Fruit fly (Drosophila melanogaster) whole organism, embryonic: ENCODE results near the gene CHES-1-like.

ENCODE experiments used
- Atf3 ChIP-seq: fragments of 200-800 bp; sonication (Bioruptor generic); optimal IDR thresholded peaks from 3 replicates; lab custom pipeline; 2016; ENCODE audit warnings: missing biosample characterization, missing genetic modification characterization
- BEAF-32 ChIP-seq: fragments of 200-800 bp; sonication (Bioruptor generic); optimal IDR thresholded peaks from 3 replicates; lab custom pipeline; 2017; ENCODE audit warnings: missing biosample characterization, missing genetic modification characterization, mild to moderate bottlenecking, moderate library complexity, missing genetic modification reagents
- Blimp-1 ChIP-seq: fragments of 200-800 bp; sonication (Bioruptor generic); optimal IDR thresholded peaks from 3 replicates; lab custom pipeline; 2018; ENCODE audit warnings: missing biosample characterization, missing genetic modification characterization, mild to moderate bottlenecking, moderate library complexity, missing genetic modification reagents
- CG10147 ChIP-seq: fragments of 200-800 bp; sonication (Bioruptor generic); optimal IDR thresholded peaks from 2 replicates; lab custom pipeline; 2019; ENCODE audit warnings: missing biosample characterization, mild to moderate bottlenecking, missing genetic modification characterization, moderate library complexity
- CG10366 ChIP-seq: fragments of 200-800 bp; sonication (Bioruptor generic); IDR thresholded peaks from 2 replicates; pipeline ENCODE4 v1.3.6; 2022; ENCODE audit warnings: missing biosample characterization, missing genetic modification characterization
- CG13287 ChIP-seq: fragments of 200-800 bp; sonication (Bioruptor generic); IDR thresholded peaks from 2 replicates; pipeline ENCODE4 v1.3.6; 2022; ENCODE audit warnings: missing biosample characterization, missing genetic modification characterization; ENCODE audit not compliant: partially characterized antibody
- CG13296 ChIP-seq: fragments of 200-800 bp; sonication (Bioruptor generic); optimal IDR thresholded peaks from 3 replicates; lab custom pipeline; 2018; ENCODE audit warnings: missing biosample characterization, mild to moderate bottlenecking, missing genetic modification characterization
- CG2129 ChIP-seq: fragments of 200-800 bp; sonication (Bioruptor generic); IDR thresholded peaks from 2 replicates; pipeline ENCODE4 v1.3.6; 2022; ENCODE audit warnings: missing biosample characterization, missing genetic modification characterization; ENCODE audit not compliant: partially characterized antibody
- CG32532 ChIP-seq: fragments of 200-800 bp; sonication (Bioruptor generic); IDR thresholded peaks from 2 replicates; pipeline ENCODE4 v1.3.6; 2022; ENCODE audit warnings: missing biosample characterization, missing genetic modification characterization
- CG33557 ChIP-seq: fragments of 200-800 bp; sonication (Bioruptor generic); optimal IDR thresholded peaks from 2 replicates; lab custom pipeline; 2019; ENCODE audit warnings: missing biosample characterization, mild to moderate bottlenecking, missing genetic modification characterization, moderate library complexity
- CG3726 ChIP-seq: fragments of 200-800 bp; sonication (Bioruptor generic); IDR thresholded peaks from 3 replicates; pipeline ENCODE4, ENCODE4 v1.3.6; 2022; ENCODE audit warnings: missing biosample characterization, missing genetic modification characterization
- CG3838 ChIP-seq: fragments of 200-800 bp; sonication (Bioruptor generic); optimal IDR thresholded peaks from 3 replicates; lab custom pipeline; 2016; ENCODE audit warnings: missing biosample characterization, missing genetic modification characterization
- CG4282 ChIP-seq: fragments of 200-800 bp; sonication (Bioruptor generic); optimal IDR thresholded peaks from 2 replicates; lab custom pipeline; 2016; ENCODE audit warnings: missing biosample characterization, missing genetic modification characterization
- CG6791 ChIP-seq: fragments of 200-800 bp; sonication (Bioruptor generic); IDR thresholded peaks from 3 replicates; pipeline ENCODE4 v1.3.6; 2022; ENCODE audit warnings: missing biosample characterization, missing genetic modification characterization; ENCODE audit not compliant: partially characterized antibody
- CG7963 ChIP-seq: fragments of 200-800 bp; sonication (Bioruptor generic); IDR thresholded peaks from 3 replicates; pipeline ENCODE4 v1.3.6; 2022; ENCODE audit warnings: missing biosample characterization, missing genetic modification characterization; ENCODE audit not compliant: partially characterized antibody
- CG8290 ChIP-seq, 3 experiments: fragments of 200-800 bp; sonication (Bioruptor generic); optimal IDR thresholded peaks; 2 replicates each; lab custom pipeline; 2016 to 2019; ENCODE audit warnings: missing biosample characterization in 3 of 3, missing genetic modification characterization in 3 of 3, mild to moderate bottlenecking in 2 of 3, moderate library complexity in 1 of 3
- Gug ChIP-seq: fragments of 200-800 bp; sonication (Bioruptor generic); IDR thresholded peaks from 4 replicates; pipeline ENCODE4 v1.3.6; 2022; ENCODE audit warnings: missing biosample characterization, missing genetic modification characterization
- Hr39 ChIP-seq: fragments of >200 bp; optimal IDR thresholded peaks from 2 replicates; lab custom pipeline; 2017
- Hr51 ChIP-seq, 2 experiments: fragments of 200-800 bp; sonication (Bioruptor generic); optimal IDR thresholded peaks; 2 replicates in 1 of 2; 3 replicates in 1 of 2; lab custom pipeline; 2016 to 2018; ENCODE audit warnings: missing biosample characterization in 2 of 2, missing genetic modification characterization in 2 of 2, mild to moderate bottlenecking in 1 of 2, moderate library complexity in 1 of 2
- Lim3 ChIP-seq: fragments of 200-800 bp; sonication (Bioruptor generic); IDR thresholded peaks from 2 replicates; pipeline ENCODE4 v1.3.6; 2022; ENCODE audit warnings: missing biosample characterization, missing genetic modification characterization
- MESR4 ChIP-seq: fragments of 200-800 bp; sonication (Bioruptor generic); optimal IDR thresholded peaks from 2 replicates; lab custom pipeline; 2018; ENCODE audit warnings: missing biosample characterization, mild to moderate bottlenecking, missing genetic modification characterization, moderate library complexity
- Mad ChIP-seq: fragments of 200-800 bp; sonication (Bioruptor generic); optimal IDR thresholded peaks from 2 replicates; lab custom pipeline; 2016; ENCODE audit warnings: missing biosample characterization, missing genetic modification characterization
- Med ChIP-seq: fragments of 200-800 bp; sonication (Bioruptor generic); peaks from one replicate; lab custom pipeline; 2016; ENCODE audit warnings: missing biosample characterization, missing genetic modification characterization, mild to moderate bottlenecking, inconsistent platforms, moderate library complexity
- Nf-YA ChIP-seq: fragments of 200-800 bp; sonication (Bioruptor generic); IDR thresholded peaks from 2 replicates; pipeline ENCODE4 v1.3.6; 2022; ENCODE audit warnings: missing biosample characterization, missing genetic modification characterization
- Six4 ChIP-seq: fragments of 200-800 bp; sonication (Bioruptor generic); optimal IDR thresholded peaks from 2 replicates; lab custom pipeline; 2016; ENCODE audit warnings: missing biosample characterization, missing genetic modification characterization
- ab ChIP-seq: fragments of 200-800 bp; sonication (Bioruptor generic); optimal IDR thresholded peaks from 2 replicates; lab custom pipeline; 2016; ENCODE audit warnings: missing biosample characterization, missing genetic modification characterization
- ap ChIP-seq: fragments of 200-800 bp; sonication (Bioruptor generic); IDR thresholded peaks from 2 replicates; pipeline ENCODE4 v1.3.6; 2022; ENCODE audit warnings: missing biosample characterization, missing genetic modification characterization
- bcd ChIP-seq: fragments of 200-800 bp; sonication (Bioruptor generic); optimal IDR thresholded peaks from 2 replicates; lab custom pipeline; 2017; ENCODE audit warnings: missing biosample characterization, mild to moderate bottlenecking, missing genetic modification characterization
- bigmax ChIP-seq: fragments of 200-800 bp; sonication (Bioruptor generic); optimal IDR thresholded peaks from 2 replicates; lab custom pipeline; 2018; ENCODE audit warnings: missing biosample characterization, mild to moderate bottlenecking, missing genetic modification characterization
- ems ChIP-seq: fragments of 200-800 bp; sonication (Bioruptor generic); optimal IDR thresholded peaks from 3 replicates; lab custom pipeline; 2016; ENCODE audit warnings: missing biosample characterization, missing genetic modification characterization
- gfzf ChIP-seq: fragments of 200-800 bp; sonication (Bioruptor generic); optimal IDR thresholded peaks from 2 replicates; lab custom pipeline; 2016; ENCODE audit warnings: missing biosample characterization, mild to moderate bottlenecking, missing genetic modification characterization, moderate library complexity
- grau ChIP-seq: fragments of 200-800 bp; optimal IDR thresholded peaks from 3 replicates; lab custom pipeline; 2019; ENCODE audit warnings: missing biosample characterization, mild to moderate bottlenecking, missing genetic modification characterization, moderate library complexity
- gro ChIP-seq: fragments of 200-800 bp; sonication (Bioruptor generic); optimal IDR thresholded peaks from 2 replicates; lab custom pipeline; 2016; ENCODE audit warnings: missing biosample characterization, missing genetic modification characterization
- inv ChIP-seq: fragments of 200-800 bp; sonication (Bioruptor generic); IDR thresholded peaks from 2 replicates; pipeline ENCODE4 v1.3.6; 2022; ENCODE audit warnings: missing biosample characterization, missing genetic modification characterization; ENCODE audit not compliant: partially characterized antibody
- jing ChIP-seq: fragments of 200-800 bp; sonication (Bioruptor generic); optimal IDR thresholded peaks from 2 replicates; lab custom pipeline; 2018; ENCODE audit warnings: missing biosample characterization, mild to moderate bottlenecking, missing genetic modification characterization
- ken ChIP-seq: fragments of 200-800 bp; sonication (Bioruptor generic); IDR thresholded peaks from 3 replicates; pipeline ENCODE4 v1.3.6; 2022; ENCODE audit warnings: missing biosample characterization, missing genetic modification characterization
- mld ChIP-seq: fragments of 200-800 bp; sonication (Bioruptor generic); IDR thresholded peaks from 3 replicates; pipeline ENCODE4 v1.3.6; 2022; ENCODE audit warnings: missing biosample characterization, missing genetic modification characterization; ENCODE audit not compliant: partially characterized antibody
- otp ChIP-seq: fragments of 200-800 bp; sonication (Bioruptor generic); IDR thresholded peaks from 3 replicates; pipeline ENCODE4, ENCODE4 v1.3.6; 2022; ENCODE audit warnings: missing biosample characterization, missing genetic modification characterization
- pnt ChIP-seq: fragments of 200-800 bp; sonication (Bioruptor generic); optimal IDR thresholded peaks from 3 replicates; lab custom pipeline; 2016; ENCODE audit warnings: missing biosample characterization, missing genetic modification characterization
- pum ChIP-seq: fragments of 200-800 bp; sonication (Bioruptor generic); optimal IDR thresholded peaks from 2 replicates; lab custom pipeline; 2016; ENCODE audit warnings: missing biosample characterization, missing genetic modification characterization
- salm ChIP-seq: fragments of 200-800 bp; sonication (Bioruptor generic); optimal IDR thresholded peaks from 2 replicates; lab custom pipeline; 2018; ENCODE audit warnings: missing biosample characterization, mild to moderate bottlenecking, missing genetic modification characterization
- sens-2 ChIP-seq: fragments of 200-800 bp; sonication (Bioruptor generic); IDR thresholded peaks from 2 replicates; pipeline ENCODE4 v1.3.6; 2022; ENCODE audit warnings: missing biosample characterization, missing genetic modification characterization
- stc ChIP-seq: fragments of 200-800 bp; sonication (Bioruptor generic); IDR thresholded peaks from 2 replicates; pipeline ENCODE4 v1.3.6; 2022; ENCODE audit warnings: missing biosample characterization, missing genetic modification characterization
- tio ChIP-seq: fragments of 200-800 bp; sonication (Bioruptor generic); optimal IDR thresholded peaks from 2 replicates; lab custom pipeline; 2017; ENCODE audit warnings: missing biosample characterization, missing genetic modification characterization, inconsistent platforms
- toy ChIP-seq: fragments of 200-800 bp; sonication (Bioruptor generic); IDR thresholded peaks from 2 replicates; pipeline ENCODE4 v1.3.6; 2022; ENCODE audit warnings: missing biosample characterization, missing genetic modification characterization
- ttk ChIP-seq: fragments of 200-800 bp; sonication (Bioruptor generic); IDR thresholded peaks from 2 replicates; pipeline ENCODE4 v2.1.2; 2022; ENCODE audit warnings: missing biosample characterization, missing genetic modification characterization
- vnd ChIP-seq: fragments of 200-800 bp; sonication (Bioruptor generic); IDR thresholded peaks from 3 replicates; pipeline ENCODE4 v1.3.6; 2022; ENCODE audit warnings: missing biosample characterization, missing genetic modification characterization; ENCODE audit not compliant: partially characterized antibody
- zfh1 ChIP-seq: fragments of 200-800 bp; sonication (Bioruptor generic); IDR thresholded peaks from 3 replicates; pipeline ENCODE4 v1.3.6; 2022; ENCODE audit warnings: missing biosample characterization, missing genetic modification characterization

The CHES-1-like gene

dm6 chrX:7708942-7709707, at the start of gene CHES-1-like (continued):
- TF ChIP-seq mld (no peak), CG4282 (GFP tag; lab: Kevin White, UChicago) (peak; percentile 84), MESR4 (GFP tag; lab: Kevin White, UChicago) (no peak), CG13287 (GFP tag; lab: Robert Waterston, UW) (peak; percentile 20; the same call in 1 of the 2 replicates), gfzf (GFP tag; lab: Kevin White, UChicago) (no peak), zfh1 (GFP tag; lab: Robert Waterston, UW) (peak; percentile 75), CG3726 (peak; percentile 82; the same call in 2 of the 3 replicates), sens-2 (GFP tag; lab: Robert Waterston, UW) (no peak), Six4 (GFP tag; lab: Kevin White, UChicago) (peak; percentile 89), gro (GFP tag; lab: Kevin White, UChicago) (peak; percentile 73), CG8290 (GFP tag; optimal IDR thresholded peaks at IDR 0.05; lab: Kevin White, UChicago) (peak; percentile 79), CG8290 (tag; optimal IDR thresholded peaks at IDR 0.05; lab: Kevin White, UChicago) (peak; percentile 24 to 55), CG10366 (GFP tag; lab: Robert Waterston, UW) (peak; percentile 60), bigmax (GFP tag; lab: Kevin White, UChicago) (no peak), otp (peak; percentile 42; the same call in 1 of the 3 replicates), salm (tag; lab: Kevin White, UChicago) (peak; percentile 74), CG3838 (GFP tag; lab: Kevin White, UChicago) (peak; percentile 63), Atf3 (peak; percentile 83), BEAF-32 (GFP tag; lab: Kevin White, UChicago) (peak; percentile 8), vnd (GFP tag; lab: Robert Waterston, UW) (0 out of 3 replicates have a peak, but pooled peaks have one; percentile 36), ems (peak; percentile 91), CG10147 (GFP tag; lab: Kevin White, UChicago) (peak; percentile 87), CG6791 (GFP tag; lab: Robert Waterston, UW) (no peak), jing (GFP tag; lab: Kevin White, UChicago) (peak; percentile 82), Med (GFP tag; lab: Kevin White, UChicago) (peak; percentile 97), ken (GFP tag; lab: Robert Waterston, UW) (peak; percentile 61; the same call in 1 of the 3 replicates), CG13296 (GFP tag; lab: Kevin White, UChicago) (peak; percentile 88), ap (GFP tag; lab: Robert Waterston, UW) (peak; percentile 72), bcd (GFP tag; lab: Kevin White, UChicago) (peak; percentile 94), stc (GFP tag; lab: Robert Waterston, UW) (peak; percentile 70), grau (tag; lab: Kevin White, UChicago) (peak; percentile 92), CG2129 (GFP tag; lab: Robert Waterston, UW) (no peak), Gug (peak; percentile 69), ab (GFP tag; lab: Kevin White, UChicago) (peak; percentile 84), CG33557 (GFP tag; lab: Kevin White, UChicago) (peak; percentile 71), Mad (peak; percentile 87), Blimp-1 (GFP tag; lab: Kevin White, UChicago) (peak; percentile 87), inv (GFP tag; lab: Robert Waterston, UW) (peak; percentile 21; the same call in 1 of the 2 replicates), pnt (peak; percentile 92), pum (GFP tag; lab: Kevin White, UChicago) (peak; percentile 91), Hr51 (GFP tag; optimal IDR thresholded peaks at IDR 0.05; lab: Kevin White, UChicago) (peak; percentile 77 to 95), Lim3 (GFP tag; lab: Robert Waterston, UW) (peak; percentile 46), tio (GFP tag; lab: Kevin White, UChicago) (peak; percentile 92), CG7963 (GFP tag; lab: Robert Waterston, UW) (no peak), ttk (GFP tag; lab: Robert Waterston, UW) (peak; percentile 82), CG32532 (GFP tag; lab: Robert Waterston, UW) (peak; percentile 78), Nf-YA (peak; percentile 40), toy (GFP tag; lab: Robert Waterston, UW) (0 out of 2 replicates have a peak, but pooled peaks have one; percentile 24), Hr39 (lab: Kevin White, UChicago) (no peak)
